Worm (Caenorhabditis elegans): Measurements from ENCODE around the gene srbc-16.
A peak's percentile ranks its signal among the peaks of the same experiment; 100 is the strongest.

srbc-16 gene

ce11 chrV:2183162-2183561 is 1.3 kb downstream of the srbc-16 start, which contains the start of gene cyp-33C2:
TSS of gene cyp-33C2 (plus strand) at chrV:2183488.
- TF ChIP-seq efl-1 (optimal IDR thresholded peaks at IDR 0.05): peak in 1 of 2 experiments; percentile 2
- TF ChIP-seq efl-1 (GFP tag; optimal IDR thresholded peaks at IDR 0.05 in 1 of 2): peak in 1 of 2 experiments; percentile 84
- TF ChIP-seq ceh-82 (tag; optimal IDR thresholded peaks at IDR 0.05): no peak
- TF ChIP-seq rnt-1 (tag; optimal IDR thresholded peaks at IDR 0.05): no peak
- no peak for TF ChIP-seq dsc-1 (tag; optimal IDR thresholded peaks at IDR 0.05)
- TF ChIP-seq lir-3 (tag; optimal IDR thresholded peaks at IDR 0.05; ENCODE audit: poor library complexity): no peak
- TF ChIP-seq grh-1 (GFP tag; IDR thresholded peaks at IDR 0.05): no peak

ce11 chrV:2185486-2185885 is 3.6 kb downstream of the srbc-16 start:
- TF ChIP-seq dpl-1 (GFP tag; optimal IDR thresholded peaks at IDR 0.05) (peak in 1 of 3 experiments; percentile 1), efl-1 (optimal IDR thresholded peaks at IDR 0.05) (no peak), efl-1 (GFP tag; optimal IDR thresholded peaks at IDR 0.05 in 1 of 2) (peak in 1 of 2 experiments; percentile 10), nhr-19 (GFP tag; conservative IDR thresholded peaks at IDR 0.05) (no peak)

ce11 chrV:2187864-2188345 is 6.1 kb downstream of the srbc-16 start, which contains the start of gene Y5H2B.3:
TSS of gene Y5H2B.3 (plus strand) at chrV:2188295.
- no peak for TF ChIP-seq ceh-8 (GFP tag; optimal IDR thresholded peaks at IDR 0.05)
- no peak for TF ChIP-seq snpc-4 (tag; optimal IDR thresholded peaks at IDR 0.05)
- TF ChIP-seq nhr-47 (tag; optimal IDR thresholded peaks at IDR 0.05): no peak
- TF ChIP-seq fkh-4 (tag; optimal IDR thresholded peaks at IDR 0.05; ENCODE audit: borderline replicate concordance): no peak
- TF ChIP-seq hpl-2 (GFP tag; optimal IDR thresholded peaks at IDR 0.05): no peak
- no peak for TF ChIP-seq alr-1 (tag; optimal IDR thresholded peaks at IDR 0.05; ENCODE audit: borderline replicate concordance)
- TF ChIP-seq hlh-4 (tag; optimal IDR thresholded peaks at IDR 0.05): no peak
- no peak for TF ChIP-seq elt-2 (tag; optimal IDR thresholded peaks at IDR 0.05)
- no peak for TF ChIP-seq fkh-8 (tag; optimal IDR thresholded peaks at IDR 0.05)

ce11 chrV:2190383-2190782 is 8.5 kb downstream of the srbc-16 start:
- no peak for TF ChIP-seq nhr-90 (tag; optimal IDR thresholded peaks at IDR 0.05; ENCODE audit: poor library complexity)
- TF ChIP-seq dsc-1 (tag; optimal IDR thresholded peaks at IDR 0.05): no peak
- no peak for TF ChIP-seq ztf-11 (tag; optimal IDR thresholded peaks at IDR 0.05)
- TF ChIP-seq skn-1 (tag; optimal IDR thresholded peaks at IDR 0.05): no peak
- TF ChIP-seq isw-1 (GFP tag; IDR thresholded peaks at IDR 0.05): no peak
- no peak for TF ChIP-seq ceh-63 (GFP tag; optimal IDR thresholded peaks at IDR 0.05)
- TF ChIP-seq zag-1 (tag; optimal IDR thresholded peaks at IDR 0.05): no peak
- TF ChIP-seq jun-1 (tag; optimal IDR thresholded peaks at IDR 0.05): no peak
- TF ChIP-seq fos-1 (tag; optimal IDR thresholded peaks at IDR 0.05): no peak
- no peak for TF ChIP-seq hlh-17 (GFP tag; optimal IDR thresholded peaks at IDR 0.05; ENCODE audit: borderline replicate concordance)
- TF ChIP-seq lin-14 (GFP tag; optimal IDR thresholded peaks at IDR 0.05): no peak
- TF ChIP-seq hpl-2 (GFP tag; optimal IDR thresholded peaks at IDR 0.05): no peak
- TF ChIP-seq unc-86 (tag; optimal IDR thresholded peaks at IDR 0.05): no peak
- no peak for TF ChIP-seq efl-3 (GFP tag; optimal IDR thresholded peaks at IDR 0.05)
- no peak for TF ChIP-seq irx-1 (tag; optimal IDR thresholded peaks at IDR 0.05)

ce11 chrV:2191122-2191521 is 9.3 kb downstream of the srbc-16 start, which contains the start of gene srbc-42:
TSS of gene srbc-42 (minus strand) at chrV:2191222.
- TF ChIP-seq efl-3 (GFP tag; optimal IDR thresholded peaks at IDR 0.05) (no peak), mep-1 (tag; optimal IDR thresholded peaks at IDR 0.05) (no peak), elt-3 (tag; optimal IDR thresholded peaks at IDR 0.05) (no peak), lin-14 (GFP tag; optimal IDR thresholded peaks at IDR 0.05) (no peak), alr-1 (tag; optimal IDR thresholded peaks at IDR 0.05; ENCODE audit: borderline replicate concordance) (no peak), sox-4 (tag; optimal IDR thresholded peaks at IDR 0.05) (no peak), nhr-47 (tag; optimal IDR thresholded peaks at IDR 0.05) (no peak), aly-2 (tag; optimal IDR thresholded peaks at IDR 0.05) (no peak), lir-3 (tag; optimal IDR thresholded peaks at IDR 0.05; ENCODE audit: poor library complexity) (no peak), ceh-82 (tag; optimal IDR thresholded peaks at IDR 0.05) (no peak), vab-15 (tag; optimal IDR thresholded peaks at IDR 0.05) (no peak)
